Worm (Caenorhabditis elegans): ENCODE measurements around the gene ZK856.6.

DNA sequence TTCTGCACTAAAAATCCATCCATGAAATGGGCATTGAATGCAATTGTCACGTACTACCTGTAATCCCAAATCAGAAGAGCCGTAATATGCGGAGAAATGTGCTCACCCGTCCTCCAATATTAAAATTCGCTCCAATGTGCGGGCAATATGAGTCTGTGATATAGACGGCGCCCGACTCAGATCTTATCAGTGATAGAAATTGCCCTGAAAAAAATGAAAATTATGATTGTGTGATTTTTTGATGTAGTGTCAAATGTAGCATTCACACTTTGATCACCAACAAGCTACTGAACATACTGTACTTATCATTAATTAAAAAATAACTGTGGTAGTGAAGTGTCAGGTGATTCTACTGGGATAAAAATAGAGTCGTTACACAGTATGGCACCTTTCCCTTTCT is 26.1 kb downstream of the ZK856.6 start:
- no peak for TF ChIP-seq nhr-77 (tag; optimal IDR thresholded peaks at IDR 0.05)
- TF ChIP-seq ceh-16 (tag; optimal IDR thresholded peaks at IDR 0.05), result no peak

All from whole organism, L2 larva.